Worm (Caenorhabditis elegans): Measurements from ENCODE around the gene srbc-11.

- TF ChIP-seq nhr-28 (tag; optimal IDR thresholded peaks at IDR 0.05) = no peak
- no peak for TF ChIP-seq ztf-11 (tag; optimal IDR thresholded peaks at IDR 0.05)
- no peak for TF ChIP-seq drap-1 (GFP tag; optimal IDR thresholded peaks at IDR 0.05)
- TF ChIP-seq cnd-1 (tag; optimal IDR thresholded peaks at IDR 0.05) = no peak
- no peak for TF ChIP-seq lsy-2 (tag; optimal IDR thresholded peaks at IDR 0.05)
- TF ChIP-seq sptf-1 (tag; optimal IDR thresholded peaks at IDR 0.05) = no peak
These were observed 13.5 kb upstream of the srbc-11 start, which contains the start of the genes str-31 and nhr-172 for ce11 chrV:7508566-7509044.
